Fruit fly (Drosophila melanogaster) whole organism, embryonic: ENCODE measurements around the gene mRpL10.

Experiments
- BEAF-32 ChIP-seq: fragments of 200-800 bp; sonication (Bioruptor generic); optimal IDR thresholded peaks from 3 replicates; lab custom pipeline; 2017; ENCODE audit warnings: missing biosample characterization, missing genetic modification characterization, mild to moderate bottlenecking, moderate library complexity, missing genetic modification reagents
- CG11696 ChIP-seq: fragments of 200-800 bp; sonication (Bioruptor generic); IDR thresholded peaks from 2 replicates; pipeline ENCODE4 v1.3.6; 2022; ENCODE audit warnings: missing biosample characterization, missing genetic modification characterization
- CG12071 ChIP-seq: fragments of 200-800 bp; sonication (Bioruptor generic); optimal IDR thresholded peaks from 3 replicates; lab custom pipeline; 2018; ENCODE audit warnings: missing biosample characterization, mild to moderate bottlenecking, missing genetic modification characterization
- CG12236 ChIP-seq: fragments of 200-800 bp; sonication (Bioruptor generic); optimal IDR thresholded peaks from 2 replicates; lab custom pipeline; 2016; ENCODE audit warnings: missing biosample characterization, missing genetic modification characterization
- CG13123 ChIP-seq: fragments of 200-800 bp; sonication (Bioruptor generic); optimal IDR thresholded peaks from 2 replicates; lab custom pipeline; 2016; ENCODE audit warnings: missing biosample characterization, missing genetic modification characterization
- CG14710 ChIP-seq: fragments of 200-800 bp; sonication (Bioruptor generic); optimal IDR thresholded peaks from 3 replicates; lab custom pipeline; 2019; ENCODE audit warnings: missing biosample characterization, mild to moderate bottlenecking, missing genetic modification characterization, moderate library complexity
- CG15073 ChIP-seq: fragments of 200-800 bp; sonication (Bioruptor generic); optimal IDR thresholded peaks from 2 replicates; lab custom pipeline; 2016; ENCODE audit warnings: missing biosample characterization, missing genetic modification characterization
- CG15601 ChIP-seq: fragments of 200-800 bp; sonication (Bioruptor generic); optimal IDR thresholded peaks from 3 replicates; lab custom pipeline; 2019; ENCODE audit warnings: missing biosample characterization, mild to moderate bottlenecking, missing genetic modification characterization, moderate library complexity
- CG1647 ChIP-seq: fragments of 200-800 bp; sonication (Bioruptor generic); optimal IDR thresholded peaks from 3 replicates; lab custom pipeline; 2016; ENCODE audit warnings: missing biosample characterization, missing genetic modification characterization
- CG17568 ChIP-seq: fragments of 200-800 bp; sonication (Bioruptor generic); optimal IDR thresholded peaks from 2 replicates; lab custom pipeline; 2018; ENCODE audit warnings: missing biosample characterization, mild to moderate bottlenecking, missing genetic modification characterization, moderate library complexity
- CG17612 ChIP-seq: fragments of 200-800 bp; sonication (Bioruptor generic); IDR thresholded peaks from 2 replicates; pipeline ENCODE4 v1.3.6; 2022; ENCODE audit warnings: missing biosample characterization, missing genetic modification characterization
- CG18599 ChIP-seq: fragments of 200-800 bp; sonication (Bioruptor generic); optimal IDR thresholded peaks from 3 replicates; lab custom pipeline; 2017; ENCODE audit warnings: missing biosample characterization, missing genetic modification characterization, mild to moderate bottlenecking, moderate library complexity, missing genetic modification reagents
- CG31224 ChIP-seq: fragments of 200-800 bp; sonication (Bioruptor generic); IDR thresholded peaks from 2 replicates; pipeline ENCODE4 v1.3.6; 2022; ENCODE audit warnings: missing biosample characterization, missing genetic modification characterization
- CG3163 ChIP-seq: fragments of 200-800 bp; sonication (Bioruptor generic); optimal IDR thresholded peaks from 3 replicates; lab custom pipeline; 2016; ENCODE audit warnings: missing biosample characterization, missing genetic modification characterization
- CG32772 ChIP-seq: fragments of 200-800 bp; sonication (Bioruptor generic); IDR thresholded peaks from 2 replicates; pipeline ENCODE4 v1.3.6; 2022; ENCODE audit warnings: missing biosample characterization, missing genetic modification characterization
- CG34224 ChIP-seq: fragments of 200-800 bp; sonication (Bioruptor generic); IDR thresholded peaks from 3 replicates; pipeline ENCODE4 v1.3.6; 2022; ENCODE audit warnings: missing biosample characterization, missing genetic modification characterization; ENCODE audit not compliant: partially characterized antibody
- CG4282 ChIP-seq: fragments of 200-800 bp; sonication (Bioruptor generic); optimal IDR thresholded peaks from 2 replicates; lab custom pipeline; 2016; ENCODE audit warnings: missing biosample characterization, missing genetic modification characterization
- CG4404 ChIP-seq: fragments of 200-800 bp; sonication (Bioruptor generic); IDR thresholded peaks from 2 replicates; pipeline ENCODE4 v1.3.6; 2022; ENCODE audit warnings: missing biosample characterization, missing genetic modification characterization
- CG6654 ChIP-seq: fragments of 200-800 bp; sonication (Bioruptor generic); optimal IDR thresholded peaks from 2 replicates; lab custom pipeline; 2017; ENCODE audit warnings: missing biosample characterization, mild to moderate bottlenecking, missing genetic modification characterization
- CG7372 ChIP-seq: fragments of 200-800 bp; sonication (Bioruptor generic); IDR thresholded peaks from 2 replicates; pipeline ENCODE4 v1.3.6; 2022; ENCODE audit warnings: missing biosample characterization, missing genetic modification characterization
- CG8089 ChIP-seq: fragments of 200-800 bp; sonication (Bioruptor generic); optimal IDR thresholded peaks from 3 replicates; lab custom pipeline; 2016; ENCODE audit warnings: missing biosample characterization, missing genetic modification characterization
- CG8281 ChIP-seq: fragments of 200-800 bp; sonication (Bioruptor generic); optimal IDR thresholded peaks from 2 replicates; lab custom pipeline; 2018; ENCODE audit warnings: missing biosample characterization, mild to moderate bottlenecking, missing genetic modification characterization, moderate library complexity
- CG8944 ChIP-seq: fragments of 200-800 bp; sonication (Bioruptor generic); optimal IDR thresholded peaks from 3 replicates; lab custom pipeline; 2016; ENCODE audit warnings: missing biosample characterization, missing genetic modification characterization
- CG9876 ChIP-seq: fragments of 200-800 bp; sonication (Bioruptor generic); optimal IDR thresholded peaks from 2 replicates; lab custom pipeline; 2016; ENCODE audit warnings: missing biosample characterization, missing genetic modification characterization
- Dip2 ChIP-seq: fragments of 200-800 bp; sonication (Bioruptor generic); IDR thresholded peaks from 2 replicates; pipeline ENCODE4 v1.3.6; 2022; ENCODE audit warnings: missing biosample characterization, missing genetic modification characterization
- Doc2 ChIP-seq: fragments of 200-800 bp; sonication (Bioruptor generic); IDR thresholded peaks from 2 replicates; pipeline ENCODE4 v1.3.6; 2022; ENCODE audit warnings: missing biosample characterization, missing genetic modification characterization
- Hr3 ChIP-seq: fragments of 200-800 bp; sonication (Bioruptor generic); optimal IDR thresholded peaks from 3 replicates; lab custom pipeline; 2016; ENCODE audit warnings: missing biosample characterization, missing genetic modification characterization
- Hr78 ChIP-seq, 2 experiments: fragments of 200-800 bp in 1 of 2; fragments of >200 bp in 1 of 2; sonication (Bioruptor generic) in 1 of 2; optimal IDR thresholded peaks; 2 replicates each; lab custom pipeline; 2017 to 2019; ENCODE audit warnings: missing biosample characterization in 2 of 2, missing genetic modification characterization in 2 of 2, mild to moderate bottlenecking in 1 of 2, moderate library complexity in 1 of 2
- Kr ChIP-seq: fragments of 200-800 bp; sonication (Bioruptor generic); optimal IDR thresholded peaks from 2 replicates; lab custom pipeline; 2017; ENCODE audit warnings: missing biosample characterization, mild to moderate bottlenecking, missing genetic modification characterization
- Mad ChIP-seq: fragments of 200-800 bp; sonication (Bioruptor generic); optimal IDR thresholded peaks from 2 replicates; lab custom pipeline; 2016; ENCODE audit warnings: missing biosample characterization, missing genetic modification characterization
- Ptx1 ChIP-seq: fragments of 200-800 bp; sonication (Bioruptor generic); IDR thresholded peaks from 2 replicates; pipeline ENCODE4 v1.3.6; 2022; ENCODE audit warnings: missing biosample characterization, missing genetic modification characterization
- Sry-δ ChIP-seq: fragments of 200-800 bp; sonication (Bioruptor generic); optimal IDR thresholded peaks from 2 replicates; lab custom pipeline; 2016; ENCODE audit warnings: missing biosample characterization, missing genetic modification characterization
- Tbp ChIP-seq: fragments of >200 bp; optimal IDR thresholded peaks from 2 replicates; lab custom pipeline; 2018; ENCODE audit warnings: missing biosample characterization, missing genetic modification characterization
- Trl ChIP-seq, 3 experiments: fragments of >200 bp in 2 of 3; fragments of 200-800 bp in 1 of 3; sonication (Bioruptor generic) in 1 of 3; optimal IDR thresholded peaks; 2 replicates in 1 of 3; 3 replicates in 2 of 3; lab custom pipeline; 2016 to 2017; ENCODE audit warnings: missing biosample characterization in 1 of 3, missing genetic modification characterization in 1 of 3
- Xbp1 ChIP-seq: fragments of 200-800 bp; sonication (Bioruptor generic); optimal IDR thresholded peaks from 3 replicates; lab custom pipeline; 2016; ENCODE audit warnings: missing biosample characterization, mild to moderate bottlenecking, missing genetic modification characterization
- Xrp1 ChIP-seq: fragments of 200-800 bp; sonication (Bioruptor generic); IDR thresholded peaks from 2 replicates; pipeline ENCODE4 v1.3.6; 2022; ENCODE audit warnings: missing biosample characterization, missing genetic modification characterization
- YL-1 ChIP-seq: fragments of 200-800 bp; sonication (Bioruptor generic); optimal IDR thresholded peaks from 3 replicates; lab custom pipeline; 2017; ENCODE audit warnings: missing biosample characterization, mild to moderate bottlenecking, missing genetic modification characterization
- ato ChIP-seq: fragments of 200-800 bp; sonication (Bioruptor generic); IDR thresholded peaks from 2 replicates; pipeline ENCODE4 v1.3.6; 2022; ENCODE audit warnings: missing biosample characterization, missing genetic modification characterization; ENCODE audit not compliant: partially characterized antibody
- bowl ChIP-seq: fragments of 200-800 bp; sonication (Bioruptor generic); IDR thresholded peaks from 2 replicates; pipeline ENCODE4 v1.3.6; 2022; ENCODE audit warnings: missing biosample characterization, missing genetic modification characterization
- crc ChIP-seq: fragments of 200-800 bp; sonication (Bioruptor generic); optimal IDR thresholded peaks from 2 replicates; lab custom pipeline; 2016; ENCODE audit warnings: missing biosample characterization, missing genetic modification characterization
- fd96Cb ChIP-seq: fragments of 200-800 bp; sonication (Bioruptor generic); optimal IDR thresholded peaks from 2 replicates; lab custom pipeline; 2018; ENCODE audit warnings: missing biosample characterization, mild to moderate bottlenecking, missing genetic modification characterization, moderate library complexity
- ftz-f1 ChIP-seq: fragments of 200-800 bp; sonication (Bioruptor generic); optimal IDR thresholded peaks from 2 replicates; lab custom pipeline; 2016; ENCODE audit warnings: missing biosample characterization, missing genetic modification characterization
- lmd ChIP-seq: fragments of 200-800 bp; sonication (Bioruptor generic); IDR thresholded peaks from 2 replicates; pipeline ENCODE4 v1.3.6; 2022; ENCODE audit warnings: missing biosample characterization, missing genetic modification characterization
- org-1 ChIP-seq: fragments of 200-800 bp; sonication (Bioruptor generic); optimal IDR thresholded peaks from 2 replicates; lab custom pipeline; 2017; ENCODE audit warnings: missing biosample characterization, missing genetic modification characterization
- p53 ChIP-seq: fragments of 200-800 bp; sonication (Bioruptor generic); optimal IDR thresholded peaks from 2 replicates; lab custom pipeline; 2016; ENCODE audit warnings: missing biosample characterization, missing genetic modification characterization
- pnt ChIP-seq: fragments of 200-800 bp; sonication (Bioruptor generic); optimal IDR thresholded peaks from 3 replicates; lab custom pipeline; 2016; ENCODE audit warnings: missing biosample characterization, missing genetic modification characterization
- rib ChIP-seq: fragments of 200-800 bp; sonication (Bioruptor generic); IDR thresholded peaks from 2 replicates; pipeline ENCODE4 v1.3.6; 2022; ENCODE audit warnings: missing biosample characterization, missing genetic modification characterization
- sd ChIP-seq: fragments of 200-800 bp; sonication (Bioruptor generic); optimal IDR thresholded peaks from 3 replicates; lab custom pipeline; 2018; ENCODE audit warnings: missing biosample characterization, mild to moderate bottlenecking, missing genetic modification characterization, moderate library complexity
- slou ChIP-seq: fragments of 200-800 bp; sonication (Bioruptor generic); optimal IDR thresholded peaks from 3 replicates; lab custom pipeline; 2016; ENCODE audit warnings: missing biosample characterization, missing genetic modification characterization
- sr ChIP-seq: fragments of 200-800 bp; sonication (Bioruptor generic); IDR thresholded peaks from 3 replicates; pipeline ENCODE4 v1.3.6; 2022; ENCODE audit warnings: missing biosample characterization, missing genetic modification characterization
- wdn ChIP-seq: fragments of 200-800 bp; sonication (Bioruptor generic); IDR thresholded peaks from 2 replicates; pipeline ENCODE4 v1.3.6; 2022; ENCODE audit warnings: missing biosample characterization, missing genetic modification characterization

Gene mRpL10

dm6 chr2L:221939-222489 lies 18.4 kb downstream of the mRpL10 start (continued):
- TF ChIP-seq slou (GFP tag; lab: Kevin White, UChicago) (no peak), CG1647 (GFP tag; lab: Kevin White, UChicago) (no peak), CG7372 (GFP tag; lab: Robert Waterston, UW) (no peak), CG11696 (GFP tag; lab: Robert Waterston, UW) (no peak), org-1 (peak; percentile 47), wdn (GFP tag; lab: Robert Waterston, UW) (no peak), Hr3 (GFP tag; lab: Kevin White, UChicago) (no peak), Kr (GFP tag; lab: Kevin White, UChicago) (peak; percentile 75), CG8944 (no peak), Hr78 (GFP tag; optimal IDR thresholded peaks at IDR 0.05; lab: Kevin White, UChicago) (no peak), CG3163 (GFP tag; lab: Kevin White, UChicago) (peak; percentile 83), CG34224 (GFP tag; lab: Robert Waterston, UW) (0 out of 3 replicates have a peak, but pooled peaks have one; percentile 37), CG12236 (GFP tag; lab: Kevin White, UChicago) (no peak), CG12071 (GFP tag; lab: Kevin White, UChicago) (no peak), CG17612 (GFP tag; lab: Robert Waterston, UW) (no peak), fd96Cb (tag; lab: Kevin White, UChicago) (no peak), ftz-f1 (GFP tag; lab: Kevin White, UChicago) (no peak), Mad (GFP tag; lab: Kevin White, UChicago) (no peak), CG14710 (no peak), Trl (optimal IDR thresholded peaks at IDR 0.05; lab: Kevin White, UChicago) (peak; percentile 96 to 98), Trl (GFP tag; optimal IDR thresholded peaks at IDR 0.05; lab: Kevin White, UChicago) (peak; percentile 46), CG8089 (GFP tag; lab: Kevin White, UChicago) (no peak), Dip2 (GFP tag; lab: Robert Waterston, UW) (no peak), CG8281 (tag; lab: Kevin White, UChicago) (no peak), Tbp (GFP tag; lab: Kevin White, UChicago) (no peak), CG17568 (GFP tag; lab: Kevin White, UChicago) (no peak), CG9876 (GFP tag; lab: Kevin White, UChicago) (peak; percentile 10), sd (peak; percentile 27), sr (GFP tag; lab: Robert Waterston, UW) (0 out of 3 replicates have a peak, but pooled peaks have one; percentile 5), YL-1 (GFP tag; lab: Kevin White, UChicago) (no peak), Sry-δ (GFP tag; lab: Kevin White, UChicago) (no peak), bowl (no peak), Ptx1 (GFP tag; lab: Robert Waterston, UW) (no peak), CG15073 (no peak), crc (GFP tag; lab: Kevin White, UChicago) (no peak), p53 (no peak), CG4282 (GFP tag; lab: Kevin White, UChicago) (no peak), CG32772 (GFP tag; lab: Robert Waterston, UW) (no peak), Xrp1 (GFP tag; lab: Robert Waterston, UW) (peak; percentile 59), CG31224 (GFP tag; lab: Robert Waterston, UW) (no peak), rib (GFP tag; lab: Robert Waterston, UW) (no peak), pnt (peak; percentile 31), Doc2 (GFP tag; lab: Robert Waterston, UW) (no peak), lmd (GFP tag; lab: Robert Waterston, UW) (no peak), CG18599 (GFP tag; lab: Kevin White, UChicago) (no peak), ato (GFP tag; lab: Robert Waterston, UW) (no peak), Xbp1 (GFP tag; lab: Kevin White, UChicago) (no peak), CG4404 (GFP tag; lab: Robert Waterston, UW) (no peak), CG6654 (GFP tag; lab: Kevin White, UChicago) (no peak), BEAF-32 (GFP tag; lab: Kevin White, UChicago) (no peak), CG13123 (GFP tag; lab: Kevin White, UChicago) (no peak), CG15601 (peak; percentile 18)
